Worm (Caenorhabditis elegans) whole organism, young adult: ENCODE data around the gene skr-7.

Experiments used
- F49E8.2 ChIP-seq: sonication (generic microtip); optimal IDR thresholded peaks from 3 replicates; lab custom pipeline; 2017; ENCODE audit warnings: missing genetic modification characterization, mild to moderate bottlenecking, missing compliant biosample characterization, antibody characterized with exemption, moderate library complexity; ENCODE audit not compliant: insufficient read depth
- Y79H2A.3 ChIP-seq: fragments of 200-800 bp; sonication (Bioruptor generic); conservative IDR thresholded peaks from 2 replicates; pipeline ENCODE4 v1.3.6; 2022; ENCODE audit warnings: missing genetic modification reagents, missing genetic modification characterization, missing compliant biosample characterization
- lin-54 ChIP-seq: fragments of 200-800 bp; sonication (Bioruptor generic); optimal IDR thresholded peaks from 2 replicates; lab custom pipeline; 2018; ENCODE audit warnings: mild to moderate bottlenecking, missing genetic modification characterization, missing compliant biosample characterization
- lsy-27 ChIP-seq: sonication (generic microtip); optimal IDR thresholded peaks from 2 replicates; lab custom pipeline; 2017; ENCODE audit warnings: missing genetic modification characterization, mild to moderate bottlenecking, missing compliant biosample characterization, antibody characterized with exemption, missing genotype, borderline replicate concordance; ENCODE audit not compliant: insufficient read depth
- snpc-3.4 ChIP-seq: sonication (generic microtip); optimal IDR thresholded peaks from 2 replicates; lab custom pipeline; 2017; ENCODE audit warnings: missing genetic modification characterization, mild to moderate bottlenecking, missing compliant biosample characterization, antibody characterized with exemption, moderate library complexity, missing genotype, missing genetic modification reagents
- snpc-4 ChIP-seq, 5 experiments: fragments of 150-350 bp in 1 of 5; sonication (generic microtip) in 4 of 5; optimal IDR thresholded peaks; 2 replicates each; lab custom pipeline; 2014 to 2018; ENCODE audit warnings: missing genetic modification characterization in 5 of 5, missing biosample characterization in 3 of 5, antibody characterized with exemption in 2 of 5, mild to moderate bottlenecking in 2 of 5, missing compliant biosample characterization in 2 of 5, missing genotype in 2 of 5, moderate library complexity in 2 of 5, missing genetic modification reagents in 1 of 5
- tbx-9 ChIP-seq: sonication (generic microtip); optimal IDR thresholded peaks from 2 replicates; lab custom pipeline; 2016; ENCODE audit warnings: borderline replicate concordance, missing genetic modification characterization, inconsistent platforms, missing compliant biosample characterization

- no peak for TF ChIP-seq lin-54
- no peak for TF ChIP-seq lsy-27 (tag; lab: Kevin White, UChicago)
- no peak for TF ChIP-seq F49E8.2 (tag; lab: Kevin White, UChicago)
- no peak for TF ChIP-seq tbx-9 (tag; lab: Kevin White, UChicago)
- no peak for TF ChIP-seq snpc-3.4 (tag; lab: Kevin White, UChicago)
- no peak for TF ChIP-seq Y79H2A.3
- no peak for TF ChIP-seq snpc-4 (GFP tag; optimal IDR thresholded peaks at IDR 0.05; lab: Kevin White, UChicago)
- no peak for TF ChIP-seq snpc-4 (tag; optimal IDR thresholded peaks at IDR 0.05; lab: Kevin White, UChicago)
Observed at ce11 chrV:4432783-4433237, 10.6 kb downstream of the skr-7 start, which contains the start of gene Y47D7A.15.
